Fruit fly (Drosophila melanogaster) whole organism, embryonic: ENCODE measurements around the gene CG3534.

Experiments used
- B-H2 ChIP-seq: fragments of 200-800 bp; sonication (Bioruptor generic); optimal IDR thresholded peaks from 2 replicates; lab custom pipeline; 2018; ENCODE audit warnings: missing biosample characterization, mild to moderate bottlenecking, missing genetic modification characterization
- CG10274 ChIP-seq: fragments of 200-800 bp; sonication (Bioruptor generic); optimal IDR thresholded peaks from 3 replicates; lab custom pipeline; 2017; ENCODE audit warnings: missing biosample characterization, mild to moderate bottlenecking, missing genetic modification characterization
- CG12659 ChIP-seq: fragments of 200-800 bp; sonication (Bioruptor generic); optimal IDR thresholded peaks from 3 replicates; lab custom pipeline; 2017; ENCODE audit warnings: mild to moderate bottlenecking, missing biosample characterization, missing genetic modification reagents, missing genetic modification characterization
- CG14050 ChIP-seq: fragments of 200-800 bp; sonication (Bioruptor generic); IDR thresholded peaks from 3 replicates; pipeline ENCODE4 v1.3.6; 2022; ENCODE audit warnings: missing biosample characterization, missing genetic modification characterization
- CG15073 ChIP-seq: fragments of 200-800 bp; sonication (Bioruptor generic); optimal IDR thresholded peaks from 2 replicates; lab custom pipeline; 2016; ENCODE audit warnings: missing biosample characterization, missing genetic modification characterization
- CG15269 ChIP-seq: fragments of 200-800 bp; sonication (Bioruptor generic); optimal IDR thresholded peaks from 2 replicates; lab custom pipeline; 2018; ENCODE audit warnings: missing biosample characterization, mild to moderate bottlenecking, missing genetic modification characterization, moderate library complexity
- CG15601 ChIP-seq: fragments of 200-800 bp; sonication (Bioruptor generic); optimal IDR thresholded peaks from 3 replicates; lab custom pipeline; 2019; ENCODE audit warnings: missing biosample characterization, mild to moderate bottlenecking, missing genetic modification characterization, moderate library complexity
- CG16863 ChIP-seq: fragments of 200-800 bp; sonication (Bioruptor generic); optimal IDR thresholded peaks from 3 replicates; lab custom pipeline; 2016; ENCODE audit warnings: missing biosample characterization, missing genetic modification characterization
- CG17359 ChIP-seq: fragments of 200-800 bp; sonication (Bioruptor generic); optimal IDR thresholded peaks from 3 replicates; lab custom pipeline; 2018; ENCODE audit warnings: missing biosample characterization, mild to moderate bottlenecking, missing genetic modification characterization, moderate library complexity
- CG1792 ChIP-seq: fragments of 200-800 bp; sonication (Bioruptor generic); optimal IDR thresholded peaks from 2 replicates; lab custom pipeline; 2016; ENCODE audit warnings: missing biosample characterization, missing genetic modification characterization
- CG18619 ChIP-seq: fragments of 200-800 bp; sonication (Bioruptor generic); optimal IDR thresholded peaks from 3 replicates; lab custom pipeline; 2017; ENCODE audit warnings: missing biosample characterization, mild to moderate bottlenecking, missing genetic modification characterization
- CG2678 ChIP-seq: fragments of 200-800 bp; sonication (Bioruptor generic); optimal IDR thresholded peaks from 3 replicates; lab custom pipeline; 2019; ENCODE audit warnings: missing biosample characterization, mild to moderate bottlenecking, missing genetic modification characterization, moderate library complexity
- CG31365 ChIP-seq: fragments of 200-800 bp; sonication (Bioruptor generic); optimal IDR thresholded peaks from 2 replicates; lab custom pipeline; 2018; ENCODE audit warnings: missing biosample characterization, mild to moderate bottlenecking, missing genetic modification characterization
- CG31388 ChIP-seq: fragments of 200-800 bp; sonication (Bioruptor generic); optimal IDR thresholded peaks from 2 replicates; lab custom pipeline; 2016; ENCODE audit warnings: missing biosample characterization, missing genetic modification characterization
- CG3726 ChIP-seq: fragments of 200-800 bp; sonication (Bioruptor generic); IDR thresholded peaks from 3 replicates; pipeline ENCODE4, ENCODE4 v1.3.6; 2022; ENCODE audit warnings: missing biosample characterization, missing genetic modification characterization
- CG4617 ChIP-seq: fragments of 200-800 bp; sonication (Bioruptor generic); optimal IDR thresholded peaks from 3 replicates; lab custom pipeline; 2016; ENCODE audit warnings: missing biosample characterization, missing genetic modification characterization, borderline replicate concordance
- CG4854 ChIP-seq: fragments of 200-800 bp; sonication (Bioruptor generic); optimal IDR thresholded peaks from 2 replicates; lab custom pipeline; 2016; ENCODE audit warnings: missing biosample characterization, missing genetic modification characterization, inconsistent platforms
- CG6654 ChIP-seq: fragments of 200-800 bp; sonication (Bioruptor generic); optimal IDR thresholded peaks from 2 replicates; lab custom pipeline; 2017; ENCODE audit warnings: missing biosample characterization, mild to moderate bottlenecking, missing genetic modification characterization
- CG8944 ChIP-seq: fragments of 200-800 bp; sonication (Bioruptor generic); optimal IDR thresholded peaks from 3 replicates; lab custom pipeline; 2016; ENCODE audit warnings: missing biosample characterization, missing genetic modification characterization
- CG9817 ChIP-seq: fragments of 200-800 bp; sonication (Bioruptor generic); optimal IDR thresholded peaks from 2 replicates; lab custom pipeline; 2018; ENCODE audit warnings: missing biosample characterization, mild to moderate bottlenecking, missing genetic modification characterization, moderate library complexity
- D ChIP-seq, 2 experiments: fragments of 200-800 bp in 1 of 2; fragments of >200 bp in 1 of 2; sonication (Bioruptor generic) in 1 of 2; optimal IDR thresholded peaks; 2 replicates in 1 of 2; 3 replicates in 1 of 2; lab custom pipeline; 2017; ENCODE audit warnings: mild to moderate bottlenecking in 1 of 2, missing biosample characterization in 1 of 2, missing genetic modification characterization in 1 of 2, missing genetic modification reagents in 1 of 2
- Dip3 ChIP-seq: fragments of 200-800 bp; sonication (Bioruptor generic); optimal IDR thresholded peaks from 3 replicates; lab custom pipeline; 2016; ENCODE audit warnings: missing biosample characterization, missing genetic modification characterization
- Doc3 ChIP-seq: fragments of 200-800 bp; sonication (Bioruptor generic); IDR thresholded peaks from 3 replicates; pipeline ENCODE4 v1.3.6; 2022; ENCODE audit warnings: missing biosample characterization, missing genetic modification characterization; ENCODE audit not compliant: partially characterized antibody
- E2f1 ChIP-seq: fragments of 200-800 bp; sonication (Bioruptor generic); IDR thresholded peaks from 2 replicates; pipeline ENCODE4 v1.3.6; 2022; ENCODE audit warnings: missing biosample characterization, missing genetic modification characterization
- Hand ChIP-seq: fragments of 200-800 bp; sonication (Bioruptor generic); optimal IDR thresholded peaks from 2 replicates; lab custom pipeline; 2017; ENCODE audit warnings: mild to moderate bottlenecking, missing biosample characterization, missing genetic modification reagents, missing genetic modification characterization
- Meics ChIP-seq: fragments of 200-800 bp; sonication (Bioruptor generic); optimal IDR thresholded peaks from 2 replicates; lab custom pipeline; 2017; ENCODE audit warnings: missing biosample characterization, mild to moderate bottlenecking, missing genetic modification characterization
- Nf-YA ChIP-seq: fragments of 200-800 bp; sonication (Bioruptor generic); IDR thresholded peaks from 2 replicates; pipeline ENCODE4 v1.3.6; 2022; ENCODE audit warnings: missing biosample characterization, missing genetic modification characterization
- Opbp ChIP-seq: fragments of 200-800 bp; sonication (Bioruptor generic); IDR thresholded peaks from 3 replicates; pipeline ENCODE4 v1.3.6; 2022; ENCODE audit warnings: missing biosample characterization, missing genetic modification characterization; ENCODE audit not compliant: partially characterized antibody
- Six4 ChIP-seq: fragments of 200-800 bp; sonication (Bioruptor generic); optimal IDR thresholded peaks from 2 replicates; lab custom pipeline; 2016; ENCODE audit warnings: missing biosample characterization, missing genetic modification characterization
- Trl ChIP-seq, 3 experiments: fragments of >200 bp in 2 of 3; fragments of 200-800 bp in 1 of 3; sonication (Bioruptor generic) in 1 of 3; optimal IDR thresholded peaks; 2 replicates in 1 of 3; 3 replicates in 2 of 3; lab custom pipeline; 2016 to 2017; ENCODE audit warnings: missing biosample characterization in 1 of 3, missing genetic modification characterization in 1 of 3
- Xbp1 ChIP-seq: fragments of 200-800 bp; sonication (Bioruptor generic); optimal IDR thresholded peaks from 3 replicates; lab custom pipeline; 2016; ENCODE audit warnings: missing biosample characterization, mild to moderate bottlenecking, missing genetic modification characterization
- croc ChIP-seq: fragments of 200-800 bp; sonication (Bioruptor generic); conservative IDR thresholded peaks from 3 replicates; pipeline ENCODE4 v1.3.6; 2022; ENCODE audit warnings: missing biosample characterization, missing genetic modification characterization
- dan ChIP-seq: fragments of 200-800 bp; sonication (Bioruptor generic); IDR thresholded peaks from 2 replicates; pipeline ENCODE4 v1.3.6; 2022; ENCODE audit warnings: missing biosample characterization, missing genetic modification characterization
- dati ChIP-seq: fragments of 200-800 bp; sonication (Bioruptor generic); IDR thresholded peaks from 2 replicates; pipeline ENCODE4 v1.3.6; 2022; ENCODE audit warnings: missing biosample characterization, missing genetic modification characterization
- fd96Cb ChIP-seq: fragments of 200-800 bp; sonication (Bioruptor generic); optimal IDR thresholded peaks from 2 replicates; lab custom pipeline; 2018; ENCODE audit warnings: missing biosample characterization, mild to moderate bottlenecking, missing genetic modification characterization, moderate library complexity
- grn ChIP-seq: fragments of 200-800 bp; sonication (Bioruptor generic); optimal IDR thresholded peaks from 3 replicates; lab custom pipeline; 2017; ENCODE audit warnings: missing biosample characterization, missing genetic modification characterization
- lab ChIP-seq: fragments of 200-800 bp; sonication (Bioruptor generic); optimal IDR thresholded peaks from 3 replicates; lab custom pipeline; 2017; ENCODE audit warnings: missing biosample characterization, missing genetic modification characterization, mild to moderate bottlenecking, moderate library complexity, missing genetic modification reagents
- lola ChIP-seq, 3 experiments: fragments of >200 bp in 2 of 3; fragments of 200-800 bp in 1 of 3; sonication (Bioruptor generic) in 1 of 3; optimal IDR thresholded peaks; 2 replicates each; lab custom pipeline; 2017 to 2019; ENCODE audit warnings: missing biosample characterization in 3 of 3, missing genetic modification characterization in 3 of 3, mild to moderate bottlenecking in 1 of 3, moderate library complexity in 1 of 3
- maf-S ChIP-seq: fragments of 200-800 bp; sonication (Bioruptor generic); optimal IDR thresholded peaks from 2 replicates; lab custom pipeline; 2016; ENCODE audit warnings: missing biosample characterization, missing genetic modification characterization
- nerfin-1 ChIP-seq: fragments of 200-800 bp; sonication (Bioruptor generic); optimal IDR thresholded peaks from 3 replicates; lab custom pipeline; 2019; ENCODE audit warnings: missing biosample characterization, mild to moderate bottlenecking, missing genetic modification characterization, moderate library complexity
- nmo ChIP-seq: fragments of 200-800 bp; sonication (Bioruptor generic); optimal IDR thresholded peaks from 2 replicates; lab custom pipeline; 2018; ENCODE audit warnings: missing biosample characterization, mild to moderate bottlenecking, missing genetic modification characterization, moderate library complexity
- repo ChIP-seq: fragments of 200-800 bp; sonication (Bioruptor generic); optimal IDR thresholded peaks from 2 replicates; lab custom pipeline; 2016; ENCODE audit warnings: missing biosample characterization, missing genetic modification characterization
- run ChIP-seq: fragments of 200-800 bp; sonication (Bioruptor generic); optimal IDR thresholded peaks from 3 replicates; lab custom pipeline; 2018; ENCODE audit warnings: missing biosample characterization, mild to moderate bottlenecking, missing genetic modification characterization
- sisA ChIP-seq: fragments of 200-800 bp; sonication (Bioruptor generic); IDR thresholded peaks from 2 replicates; pipeline ENCODE4 v1.3.6; 2022; ENCODE audit warnings: missing biosample characterization, missing genetic modification characterization
- slp2 ChIP-seq: fragments of 200-800 bp; sonication (Bioruptor generic); optimal IDR thresholded peaks from 2 replicates; lab custom pipeline; 2016; ENCODE audit warnings: missing biosample characterization, missing genetic modification characterization
- sna ChIP-seq: fragments of 200-800 bp; sonication (Bioruptor generic); IDR thresholded peaks from 2 replicates; pipeline ENCODE4 v1.3.6; 2022; ENCODE audit warnings: missing biosample characterization, missing genetic modification characterization; ENCODE audit not compliant: partially characterized antibody
- sr ChIP-seq: fragments of 200-800 bp; sonication (Bioruptor generic); IDR thresholded peaks from 3 replicates; pipeline ENCODE4 v1.3.6; 2022; ENCODE audit warnings: missing biosample characterization, missing genetic modification characterization
- tx ChIP-seq: fragments of 200-800 bp; sonication (Bioruptor generic); optimal IDR thresholded peaks from 2 replicates; lab custom pipeline; 2016; ENCODE audit warnings: missing biosample characterization, missing genetic modification characterization
- vfl ChIP-seq: fragments of 200-800 bp; sonication (Bioruptor generic); optimal IDR thresholded peaks from 2 replicates; lab custom pipeline; 2016; ENCODE audit warnings: missing biosample characterization, missing genetic modification characterization
- zf30C ChIP-seq: fragments of 200-800 bp; sonication (Bioruptor generic); optimal IDR thresholded peaks from 3 replicates; lab custom pipeline; 2018; ENCODE audit warnings: missing biosample characterization, mild to moderate bottlenecking, missing genetic modification characterization

The CG3534 gene

DNA sequence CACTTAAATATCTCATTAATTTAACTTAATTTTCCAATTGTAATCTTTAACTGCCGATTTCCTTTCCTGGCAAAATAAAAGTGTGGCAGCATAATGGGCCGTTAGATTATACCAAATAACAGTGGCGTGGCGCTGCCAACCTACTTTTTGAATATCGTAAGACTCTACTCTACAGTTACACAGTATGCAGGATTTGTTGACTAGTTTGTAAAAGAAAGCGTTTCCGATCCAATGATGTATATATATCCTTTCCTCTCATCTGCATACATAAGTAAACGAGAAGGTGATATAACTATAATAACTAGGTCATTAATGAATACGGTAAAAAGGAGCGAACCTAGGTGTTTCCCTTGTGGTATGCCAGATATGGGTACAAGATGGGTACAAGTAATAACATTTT is 4.5 kb upstream of the CG3534 start, which contains the start of gene EMC2B (continued):
- TF ChIP-seq Xbp1 (GFP tag; lab: Kevin White, UChicago) (peak; percentile 38), Hand (no peak), dan (GFP tag; lab: Robert Waterston, UW) (no peak), zf30C (GFP tag; lab: Kevin White, UChicago) (no peak), E2f1 (GFP tag; lab: Robert Waterston, UW) (no peak), repo (GFP tag; lab: Kevin White, UChicago) (no peak), fd96Cb (no peak), B-H2 (GFP tag; lab: Kevin White, UChicago) (peak; percentile 44), grn (GFP tag; lab: Kevin White, UChicago) (no peak), Nf-YA (no peak), CG2678 (tag; lab: Kevin White, UChicago) (peak; percentile 46), CG4617 (GFP tag; lab: Kevin White, UChicago) (peak; percentile 77), Trl (optimal IDR thresholded peaks at IDR 0.05; lab: Kevin White, UChicago) (no peak), Trl (GFP tag; optimal IDR thresholded peaks at IDR 0.05; lab: Kevin White, UChicago) (peak; percentile 42), lola (GFP tag; optimal IDR thresholded peaks at IDR 0.05; lab: Kevin White, UChicago) (peak in 1 of 3 experiments; percentile 16), Six4 (GFP tag; lab: Kevin White, UChicago) (no peak), CG12659 (GFP tag; lab: Kevin White, UChicago) (peak; percentile 65), CG6654 (GFP tag; lab: Kevin White, UChicago) (no peak), CG9817 (tag; lab: Kevin White, UChicago) (peak; percentile 43), nmo (GFP tag; lab: Kevin White, UChicago) (peak; percentile 41), maf-S (GFP tag; lab: Kevin White, UChicago) (peak; percentile 33), croc (GFP tag; lab: Robert Waterston, UW) (no peak), CG1792 (GFP tag; lab: Kevin White, UChicago) (peak; percentile 10), Doc3 (GFP tag; lab: Robert Waterston, UW) (no peak), Meics (GFP tag; lab: Kevin White, UChicago) (peak; percentile 23), slp2 (no peak), Opbp (GFP tag; lab: Robert Waterston, UW) (no peak), run (no peak), sr (GFP tag; lab: Robert Waterston, UW) (no peak), dati (GFP tag; lab: Robert Waterston, UW) (no peak), CG15073 (no peak), CG8944 (peak; percentile 1), tx (peak; percentile 13), sisA (GFP tag; lab: Robert Waterston, UW) (no peak), CG10274 (GFP tag; lab: Kevin White, UChicago) (no peak), CG18619 (GFP tag; lab: Kevin White, UChicago) (no peak), sna (GFP tag; lab: Robert Waterston, UW) (no peak), lab (peak; percentile 31), D (optimal IDR thresholded peaks at IDR 0.05; lab: Kevin White, UChicago) (no peak), D (GFP tag; optimal IDR thresholded peaks at IDR 0.05; lab: Kevin White, UChicago) (no peak), CG3726 (no peak), Dip3 (peak; percentile 35), CG4854 (no peak), CG17359 (tag; lab: Kevin White, UChicago) (peak; percentile 12), CG31388 (GFP tag; lab: Kevin White, UChicago) (no peak), CG16863 (no peak), CG31365 (no peak), CG15601 (no peak), CG15269 (tag; lab: Kevin White, UChicago) (peak; percentile 35), CG14050 (GFP tag; lab: Robert Waterston, UW) (no peak), nerfin-1 (tag; lab: Kevin White, UChicago) (no peak), vfl (peak; percentile 49)
